Fruit fly (Drosophila melanogaster) Kc167 (cell line): ENCODE measurements around the gene CG16985.

Experiments used
- Myc ChIP-seq: fragments of >200 bp; optimal IDR thresholded peaks from 2 replicates; lab custom pipeline; 2017; ENCODE audit warnings: missing external identifiers
- Sin3A ChIP-seq: fragments of >200 bp; optimal IDR thresholded peaks from 2 replicates; lab custom pipeline; 2018; ENCODE audit warnings: missing external identifiers
- h ChIP-seq: fragments of >200 bp; optimal IDR thresholded peaks from 3 replicates; lab custom pipeline; 2018; ENCODE audit warnings: missing external identifiers
- insv ChIP-seq: fragments of >200 bp; optimal IDR thresholded peaks from 3 replicates; lab custom pipeline; 2018; ENCODE audit warnings: missing external identifiers
- psq ChIP-seq: fragments of >200 bp; optimal IDR thresholded peaks from 2 replicates; lab custom pipeline; 2017; ENCODE audit warnings: missing external identifiers
- ttk ChIP-seq: sonication (Bioruptor generic); optimal IDR thresholded peaks from 2 replicates; lab custom pipeline; 2017; ENCODE audit warnings: missing external identifiers

Gene CG16985

DNA sequence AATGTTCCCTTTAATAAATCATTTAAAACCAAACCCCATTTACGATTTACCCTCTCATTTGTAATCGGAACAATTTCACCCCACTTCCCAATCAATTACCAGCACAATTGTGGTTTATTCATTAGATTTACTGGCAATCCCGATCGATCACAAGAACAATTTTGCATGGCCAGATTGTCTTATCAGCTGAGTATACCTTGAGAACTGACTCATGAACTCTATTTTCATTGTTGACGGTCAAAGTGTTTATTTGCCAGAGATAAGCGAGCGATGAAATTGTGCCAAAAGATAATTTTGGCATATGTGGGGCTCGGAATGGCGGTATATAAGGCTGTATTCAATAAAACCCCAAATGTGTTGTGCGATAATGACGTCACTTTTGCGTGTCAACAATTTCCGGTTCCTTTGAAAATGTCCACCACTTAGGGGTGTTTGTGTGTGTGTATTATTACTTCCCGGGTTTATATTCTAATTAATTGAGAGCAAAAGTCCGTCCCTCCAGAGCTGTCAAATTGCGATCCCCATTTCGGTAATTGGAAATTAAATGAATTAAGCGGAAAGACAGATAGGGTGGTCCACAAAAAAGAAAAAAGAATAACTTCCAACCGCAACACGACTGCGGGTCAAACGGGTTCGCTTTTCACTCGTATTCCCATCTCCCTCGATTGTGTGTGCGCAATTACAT, 26.0 kb upstream of the CG16985 start:
- TF ChIP-seq psq (lab: Kevin White, UChicago): no peak

DNA sequence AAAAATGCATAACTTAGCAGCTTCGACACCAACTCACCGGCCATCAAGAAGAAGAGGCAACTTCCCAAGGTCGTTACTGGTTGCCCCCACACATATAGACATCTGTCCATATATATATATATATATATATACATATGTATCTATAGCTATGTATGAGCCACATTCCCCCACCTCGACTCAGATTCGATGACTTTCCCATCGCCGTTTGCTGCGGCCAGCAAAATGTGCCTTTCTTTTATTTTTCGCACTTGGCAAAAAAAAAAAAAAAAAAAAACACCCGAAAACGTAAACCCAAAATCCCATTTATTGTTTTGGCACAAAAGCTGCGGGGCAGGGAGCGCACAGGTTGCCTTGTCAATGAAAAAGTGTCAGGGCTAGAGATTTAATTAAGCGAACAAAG, 24.4 kb upstream of the CG16985 start:
- TF ChIP-seq ttk (lab: Kevin White, UChicago): no peak
- TF ChIP-seq Sin3A: no peak
- TF ChIP-seq psq (lab: Kevin White, UChicago): no peak
- no peak for TF ChIP-seq Myc
- TF ChIP-seq h (lab: Kevin White, UChicago): no peak
- TF ChIP-seq insv (lab: Kevin White, UChicago): no peak

DNA sequence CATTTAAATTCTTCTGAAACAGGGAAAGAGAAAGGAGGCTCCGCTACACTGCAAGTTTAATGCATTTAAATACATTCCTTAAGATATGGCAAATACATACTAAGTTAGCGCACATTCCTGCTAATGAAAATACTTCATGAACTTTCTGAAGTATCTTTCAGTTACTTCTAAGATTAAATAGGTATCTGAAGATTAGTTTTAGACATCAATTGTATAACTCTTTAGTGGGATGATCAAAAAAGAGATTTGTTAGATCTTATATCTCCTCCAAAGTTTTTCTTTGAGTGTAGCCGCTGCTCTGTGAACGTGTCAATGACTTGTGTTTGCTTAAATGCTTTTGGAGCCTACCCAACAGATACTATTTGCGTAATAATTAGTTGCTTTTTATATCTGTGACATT, 23.9 kb upstream of the CG16985 start:
- no peak for TF ChIP-seq ttk (lab: Kevin White, UChicago)
- no peak for TF ChIP-seq insv (lab: Kevin White, UChicago)
- no peak for TF ChIP-seq psq (lab: Kevin White, UChicago)

DNA sequence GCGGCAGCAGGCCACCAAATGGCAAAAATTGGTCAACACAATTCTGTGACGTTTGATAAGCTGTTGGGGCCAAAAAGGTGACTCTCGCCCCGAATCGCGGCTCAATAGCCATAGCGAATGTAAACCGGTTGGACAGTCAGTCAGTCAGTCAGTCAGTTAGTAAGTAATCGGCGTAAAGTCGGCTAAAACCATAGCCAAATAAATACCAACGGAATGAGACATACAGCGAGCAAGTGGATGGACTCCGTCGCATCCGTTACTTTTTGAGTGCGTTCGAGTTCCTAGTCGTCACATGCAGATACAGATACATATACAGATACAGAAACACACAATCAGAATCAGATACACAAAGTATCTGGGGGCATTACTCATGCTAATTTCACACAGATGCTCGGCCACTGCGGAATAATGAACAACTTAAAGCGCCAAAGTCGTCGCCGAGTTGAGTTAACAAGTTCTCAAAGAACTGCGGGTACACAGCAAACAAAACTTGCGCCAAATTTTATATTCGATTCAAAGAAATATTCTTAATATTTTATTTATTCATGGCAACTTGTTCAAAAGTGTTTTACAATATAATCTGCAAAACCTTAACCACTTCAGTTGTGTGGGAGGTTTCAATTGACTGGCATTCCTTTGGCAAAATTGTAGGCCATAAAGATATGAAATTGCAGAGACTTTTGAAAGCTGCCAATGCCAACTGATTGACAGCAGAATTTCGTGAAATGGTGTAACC, 21.8 kb upstream of the CG16985 start:
- TF ChIP-seq ttk (lab: Kevin White, UChicago): no peak
- no peak for TF ChIP-seq Myc
- no peak for TF ChIP-seq Sin3A
- no peak for TF ChIP-seq insv (lab: Kevin White, UChicago)
- TF ChIP-seq psq (lab: Kevin White, UChicago): no peak
- no peak for TF ChIP-seq h (lab: Kevin White, UChicago)

DNA sequence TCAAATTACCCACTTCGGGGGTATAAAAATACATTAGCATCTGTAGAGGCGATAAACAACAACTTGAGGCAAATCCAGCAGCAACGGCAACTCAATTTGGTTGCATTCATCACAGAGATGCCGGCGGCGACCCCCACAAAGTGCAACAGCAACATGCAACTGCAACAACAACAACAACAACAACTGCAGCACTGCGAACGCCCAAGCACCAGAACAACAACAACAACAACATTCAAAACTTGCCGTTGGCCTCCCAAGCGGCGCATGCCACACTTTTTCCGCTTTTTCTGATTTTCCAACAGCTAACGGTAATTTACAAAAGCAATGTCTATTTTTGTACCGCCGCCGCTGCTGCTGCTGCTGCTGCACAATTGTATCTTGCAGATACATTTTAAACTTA, 20.8 kb upstream of the CG16985 start:
- TF ChIP-seq h (lab: Kevin White, UChicago) (no peak), ttk (lab: Kevin White, UChicago) (no peak), Myc (no peak)

DNA sequence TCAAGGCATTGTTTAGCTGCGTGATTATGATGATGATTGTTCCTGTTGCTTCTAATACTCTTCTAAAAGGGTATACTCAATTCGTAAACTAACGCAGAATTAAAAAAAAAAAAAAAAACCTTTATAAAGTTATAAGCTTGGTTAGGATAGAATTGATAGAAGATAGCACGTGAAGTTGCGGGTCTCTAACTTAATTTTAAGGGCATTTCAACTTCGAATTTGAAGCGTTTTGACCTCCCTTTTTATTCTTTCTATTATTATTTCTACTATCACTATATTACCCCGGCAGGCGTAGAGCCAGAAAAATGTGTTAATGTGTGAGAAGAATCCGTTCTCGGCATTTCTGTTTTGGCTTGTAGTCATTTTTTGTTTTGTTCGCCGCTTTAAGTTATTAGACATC, 20.4 kb upstream of the CG16985 start:
- no peak for TF ChIP-seq Sin3A
- no peak for TF ChIP-seq psq (lab: Kevin White, UChicago)
- TF ChIP-seq Myc: no peak
- TF ChIP-seq h (lab: Kevin White, UChicago): no peak
- TF ChIP-seq insv (lab: Kevin White, UChicago): no peak

DNA sequence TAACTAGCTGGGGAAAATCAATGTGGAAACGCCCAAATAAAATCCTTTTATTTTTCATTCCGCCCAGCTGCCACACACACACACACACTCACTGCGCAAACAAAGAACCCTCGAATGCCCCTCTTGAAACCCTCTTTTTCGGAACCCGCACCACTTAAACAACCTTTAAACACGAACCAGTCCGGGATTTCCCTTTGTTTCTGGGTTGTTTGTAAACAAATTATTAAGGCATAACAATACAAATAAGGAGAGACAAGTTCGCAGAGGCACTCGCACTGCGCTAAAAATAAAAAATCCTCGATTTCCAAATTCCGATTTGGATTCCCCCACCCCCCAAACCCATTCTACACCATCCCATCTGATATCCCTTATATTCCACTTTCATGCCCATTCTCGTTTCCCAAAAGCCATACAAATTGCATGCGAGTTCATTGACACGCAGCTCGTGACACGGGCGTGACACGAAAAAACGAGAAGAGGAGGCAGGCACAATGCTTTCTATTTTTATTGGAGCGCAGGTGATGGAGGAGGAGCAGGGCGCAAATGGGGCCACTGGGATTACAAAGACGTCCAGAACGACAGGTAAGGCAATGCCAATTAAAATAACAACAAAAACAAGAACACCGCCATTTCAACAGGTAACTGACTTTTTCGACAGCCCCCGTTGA, 19.4 kb upstream of the CG16985 start:
- TF ChIP-seq psq (lab: Kevin White, UChicago): no peak
- TF ChIP-seq Myc: no peak
- no peak for TF ChIP-seq h (lab: Kevin White, UChicago)
- TF ChIP-seq ttk (lab: Kevin White, UChicago): no peak
- TF ChIP-seq insv (lab: Kevin White, UChicago): no peak
- no peak for TF ChIP-seq Sin3A

DNA sequence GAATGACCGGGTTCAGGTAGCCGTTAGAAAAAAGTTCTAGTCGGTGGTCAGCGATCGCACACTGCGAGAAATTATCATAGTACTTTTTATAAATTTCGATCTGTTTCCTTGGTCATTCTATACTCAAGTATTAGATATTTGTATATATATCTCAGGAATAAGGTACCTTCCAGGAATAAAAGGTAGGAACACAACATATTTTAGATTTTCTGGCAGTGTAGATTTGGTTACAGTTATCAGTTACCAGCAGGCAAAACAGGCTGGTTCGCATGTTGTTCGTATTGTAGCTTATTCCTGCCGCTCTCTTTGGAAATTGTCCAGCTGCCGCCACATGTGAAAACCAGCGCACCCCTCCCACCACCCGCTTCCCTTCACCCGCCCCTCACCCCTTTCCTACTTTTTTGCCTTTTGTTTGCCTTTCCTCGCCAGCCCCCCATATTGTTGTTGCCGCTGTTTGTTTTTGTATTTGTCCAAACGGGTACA, 17.7 kb upstream of the CG16985 start:
- TF ChIP-seq h (lab: Kevin White, UChicago) (no peak), Sin3A (no peak), psq (lab: Kevin White, UChicago) (no peak), Myc (no peak), insv (lab: Kevin White, UChicago) (no peak), ttk (lab: Kevin White, UChicago) (no peak)

DNA sequence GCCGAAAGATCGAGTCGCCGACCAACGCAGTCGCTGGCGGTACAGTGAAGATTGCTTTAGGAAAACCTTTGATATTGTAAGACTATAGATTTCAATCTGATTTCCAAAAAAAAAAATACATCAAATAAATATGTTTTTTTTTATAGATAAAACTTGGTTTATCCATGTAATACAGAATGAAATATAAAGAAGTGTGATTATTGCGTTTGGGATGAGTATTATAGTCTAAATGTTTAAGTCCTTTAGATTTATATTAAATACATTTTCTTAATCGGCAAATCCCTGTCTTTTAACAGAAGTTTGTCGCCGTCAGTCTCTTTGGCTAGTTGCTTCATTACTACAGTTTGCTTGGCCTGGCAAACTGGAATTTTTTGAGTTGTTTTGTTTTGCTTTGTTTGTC, 17.2 kb upstream of the CG16985 start:
- TF ChIP-seq psq (lab: Kevin White, UChicago) (no peak), h (lab: Kevin White, UChicago) (no peak), insv (lab: Kevin White, UChicago) (no peak), ttk (lab: Kevin White, UChicago) (no peak)

DNA sequence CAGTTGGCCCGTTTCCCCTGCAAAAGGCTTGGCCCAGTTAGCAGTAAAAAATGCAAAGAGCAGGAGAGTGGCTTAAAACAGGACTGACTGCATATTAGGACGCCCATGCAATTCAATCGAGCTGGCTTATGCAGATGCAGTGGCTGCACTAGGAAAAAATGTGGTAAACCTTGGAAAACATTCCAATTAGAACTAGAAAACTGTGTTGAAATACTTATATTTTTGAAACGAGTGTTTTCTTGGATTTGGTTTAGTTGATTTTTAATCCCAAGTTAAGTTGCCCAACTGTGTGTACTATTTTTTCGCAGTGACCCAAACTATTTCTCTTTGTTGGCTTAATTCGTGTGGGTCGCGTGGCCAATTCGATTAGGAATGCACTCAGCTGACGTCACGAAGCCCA, 16.8 kb upstream of the CG16985 start:
- TF ChIP-seq insv (lab: Kevin White, UChicago): no peak
- no peak for TF ChIP-seq h (lab: Kevin White, UChicago)
- no peak for TF ChIP-seq psq (lab: Kevin White, UChicago)
- no peak for TF ChIP-seq Myc
- no peak for TF ChIP-seq ttk (lab: Kevin White, UChicago)
- TF ChIP-seq Sin3A: no peak

DNA sequence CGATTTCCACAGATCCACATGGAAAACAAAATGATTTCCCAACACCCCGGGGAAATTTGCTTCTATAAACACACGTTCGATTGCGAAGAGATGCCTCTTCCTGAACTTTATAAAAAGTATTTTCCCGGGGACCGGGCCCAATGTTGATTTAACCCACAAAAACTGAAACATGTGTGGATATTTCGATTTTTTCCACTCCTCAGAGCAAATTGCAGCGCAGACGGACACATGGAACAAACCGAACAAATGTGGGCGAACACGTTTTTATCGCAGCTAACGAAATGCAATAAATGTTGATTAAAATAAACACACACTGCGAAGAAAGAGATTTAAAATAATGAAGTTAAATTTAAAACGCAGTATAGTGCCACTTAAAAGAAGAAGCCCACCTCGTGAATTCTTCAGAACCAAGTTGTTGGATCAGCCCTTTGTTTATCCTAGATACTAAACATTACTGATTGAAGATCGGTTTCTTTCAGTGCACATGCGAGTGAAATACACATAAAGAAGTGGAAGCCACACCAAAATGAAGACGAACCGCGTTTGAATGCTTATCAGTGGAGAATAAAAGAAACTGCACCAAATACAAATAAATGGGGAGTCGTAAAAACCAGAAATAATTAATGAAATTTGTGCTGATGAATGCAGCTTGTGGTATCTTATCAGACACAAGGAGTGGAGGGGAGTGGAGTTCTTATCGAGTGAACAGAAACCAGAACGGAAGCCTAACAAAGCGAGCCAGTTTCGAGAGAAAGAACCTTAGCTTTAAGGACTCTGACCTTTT, 16.2 kb upstream of the CG16985 start:
- TF ChIP-seq Myc (no peak), psq (lab: Kevin White, UChicago) (no peak), ttk (lab: Kevin White, UChicago) (no peak), Sin3A (no peak), insv (lab: Kevin White, UChicago) (no peak), h (lab: Kevin White, UChicago) (no peak)

DNA sequence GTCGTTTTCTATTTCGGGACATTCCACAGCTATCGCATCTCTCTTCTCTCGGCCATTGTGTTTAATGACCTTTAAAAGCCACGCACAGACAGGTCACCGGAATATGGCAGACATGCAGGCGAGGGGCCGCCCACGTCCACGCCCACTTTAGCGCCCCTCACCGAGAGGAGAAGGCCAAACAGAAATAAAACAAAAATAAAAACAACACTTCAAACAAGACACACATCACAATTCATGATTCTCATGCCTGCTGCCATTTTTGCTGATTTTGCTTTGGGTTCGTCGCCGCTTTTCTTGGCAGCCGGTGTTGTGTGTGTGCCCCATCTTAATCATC, 15.6 kb upstream of the CG16985 start:
- no peak for TF ChIP-seq psq (lab: Kevin White, UChicago)
- no peak for TF ChIP-seq Sin3A
